Worm (Caenorhabditis elegans) whole organism, L4/young adult: Measurements from ENCODE around the gene W05H7.1.
A peak's percentile ranks its signal among the peaks of the same experiment; 100 is the strongest.

Source experiments
- W03F9.2 ChIP-seq: fragments of 150-350 bp; optimal IDR thresholded peaks from 2 replicates; lab custom pipeline; 2014; ENCODE audit warnings: missing biosample characterization, missing genetic modification characterization
- dao-5 ChIP-seq: sonication (generic microtip); optimal IDR thresholded peaks from 2 replicates; lab custom pipeline; 2016; ENCODE audit warnings: missing genotype, missing genetic modification characterization, moderate library complexity, missing compliant biosample characterization
- him-1 ChIP-seq: sonication (generic microtip); optimal IDR thresholded peaks from 2 replicates; lab custom pipeline; 2016; ENCODE audit warnings: missing genotype, missing genetic modification reagents, missing genetic modification characterization, missing compliant biosample characterization

The W05H7.1 gene

ce11 chrX:1486135-1486648, 35.6 kb downstream of the W05H7.1 start, which contains the start of the genes D1005.10 and dhs-25:
Gene D1005.10 (minus strand): TSS chrX:1486185.
Gene dhs-25 (plus strand): TSS chrX:1486532.
- TF ChIP-seq W03F9.2 (tag; lab: Kevin White, UChicago) (peak; percentile 53), dao-5 (tag; lab: Kevin White, UChicago) (no peak), him-1 (tag; lab: Kevin White, UChicago) (no peak)

ce11 chrX:1487096-1487495, 36.5 kb downstream of the W05H7.1 start:
- TF ChIP-seq W03F9.2 (tag; lab: Kevin White, UChicago) (no peak), dao-5 (tag; lab: Kevin White, UChicago) (no peak), him-1 (tag; lab: Kevin White, UChicago) (no peak)

DNA sequence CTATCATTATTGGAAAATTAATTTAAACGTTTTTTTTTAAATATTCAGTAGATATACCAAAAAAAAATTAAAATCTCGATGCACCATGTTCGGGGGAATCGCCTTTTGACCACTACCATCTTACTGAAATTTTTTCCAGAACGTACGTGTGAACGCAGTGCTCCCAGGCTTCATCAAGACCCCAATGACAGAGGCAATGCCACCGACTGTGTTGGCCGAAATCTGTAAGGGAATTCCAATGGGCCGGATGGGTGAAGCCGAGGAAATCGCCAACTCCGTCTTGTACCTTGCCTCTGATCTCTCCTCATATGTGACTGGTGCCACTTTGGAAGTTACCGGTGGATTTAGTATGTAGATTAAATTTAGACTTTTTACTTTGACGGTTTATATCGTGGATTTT, 38.2 kb downstream of the W05H7.1 start:
- TF ChIP-seq him-1 (tag; lab: Kevin White, UChicago): no peak
- TF ChIP-seq W03F9.2 (tag; lab: Kevin White, UChicago): no peak
- TF ChIP-seq dao-5 (tag; lab: Kevin White, UChicago): no peak

DNA sequence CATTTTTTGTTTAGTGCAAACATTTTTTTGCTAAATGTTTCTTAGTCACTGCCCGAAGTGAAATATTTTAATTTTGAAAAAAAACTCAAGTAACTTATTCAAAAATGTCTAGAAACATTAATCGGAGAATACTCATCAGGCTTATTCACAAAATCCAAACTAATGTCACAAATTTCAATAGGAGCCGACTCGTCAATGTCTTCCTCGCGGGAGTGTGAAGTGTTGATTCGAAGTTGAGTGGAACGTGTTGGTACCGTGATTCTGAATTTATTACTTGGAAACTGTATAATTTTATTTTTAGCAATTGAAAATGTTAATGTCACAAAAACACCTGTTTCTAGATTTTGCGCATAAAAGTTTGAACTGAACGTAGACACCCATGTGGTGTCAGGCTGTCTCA, 39.0 kb downstream of the W05H7.1 start:
- TF ChIP-seq dao-5 (tag; lab: Kevin White, UChicago): no peak
- no peak for TF ChIP-seq W03F9.2 (tag; lab: Kevin White, UChicago)

DNA sequence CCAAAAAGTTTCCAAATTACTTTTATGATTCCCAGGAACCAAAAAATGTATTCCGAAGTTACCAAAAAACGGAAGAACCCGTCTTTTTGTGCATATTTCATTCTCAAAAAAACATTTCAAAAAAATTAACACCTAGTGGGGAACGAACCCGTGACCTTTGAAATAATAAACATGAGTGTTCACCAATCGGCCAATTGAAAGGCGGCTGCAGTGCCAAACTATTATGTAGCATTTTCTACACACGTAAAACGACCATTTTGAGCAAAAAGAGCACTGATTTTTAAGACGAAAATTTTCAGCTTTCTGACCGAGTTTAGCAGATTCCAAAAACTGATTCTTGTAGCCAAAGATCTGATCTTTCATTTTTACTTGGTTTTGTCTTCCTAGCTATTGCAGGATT, 40.5 kb downstream of the W05H7.1 start:
- TF ChIP-seq W03F9.2 (tag; lab: Kevin White, UChicago) (no peak), dao-5 (tag; lab: Kevin White, UChicago) (no peak), him-1 (tag; lab: Kevin White, UChicago) (no peak)

- TF ChIP-seq him-1 (tag; lab: Kevin White, UChicago) (no peak), W03F9.2 (tag; lab: Kevin White, UChicago) (no peak), dao-5 (tag; lab: Kevin White, UChicago) (no peak)
These were observed 41.6 kb downstream of the W05H7.1 start for ce11 chrX:1492174-1492573.

DNA sequence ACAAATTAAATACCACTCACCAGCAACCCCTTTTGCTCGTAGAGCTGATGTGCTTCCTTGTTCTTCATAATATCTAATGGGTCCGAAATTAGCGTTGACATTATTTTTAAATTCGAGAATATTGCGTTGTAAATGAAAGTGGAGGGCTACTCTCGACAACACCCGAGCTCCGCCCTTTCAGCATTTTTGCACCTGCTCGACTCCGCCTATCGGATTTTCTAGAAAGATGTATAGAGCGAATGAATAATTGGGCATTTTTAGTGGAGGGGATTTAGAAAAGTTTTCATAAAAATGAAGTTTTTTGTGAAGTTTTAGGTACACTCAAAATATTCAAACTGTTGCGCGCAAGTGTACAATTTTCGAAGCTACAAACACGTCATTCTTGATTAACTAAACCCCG, 43.7 kb downstream of the W05H7.1 start, which contains the start of gene F09E10.5:
TSS of gene F09E10.5 (minus strand) at position 101 of the 400 bp plus-strand sequence.
- TF ChIP-seq W03F9.2 (tag; lab: Kevin White, UChicago): no peak
- TF ChIP-seq dao-5 (tag; lab: Kevin White, UChicago): no peak
- no peak for TF ChIP-seq him-1 (tag; lab: Kevin White, UChicago)

DNA sequence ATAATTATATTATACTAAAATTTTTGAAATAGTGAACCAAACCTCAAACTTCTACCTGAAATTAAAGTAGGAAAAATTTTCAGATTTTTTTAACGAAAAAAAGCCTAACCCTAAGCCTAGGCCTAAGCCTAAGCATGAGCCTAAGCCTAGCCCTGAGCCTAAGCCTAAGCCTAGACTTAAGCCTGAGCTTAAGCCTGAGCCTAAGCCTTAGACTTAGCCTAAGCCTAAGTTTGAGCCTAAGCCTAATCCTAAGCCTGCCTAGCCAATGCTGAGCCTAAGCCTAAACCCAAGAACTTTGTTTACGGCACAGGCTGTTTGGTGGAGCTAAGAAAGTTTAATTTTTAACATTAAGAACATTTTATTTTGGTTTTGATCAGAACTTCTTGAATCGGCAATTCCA, 45.4 kb downstream of the W05H7.1 start:
- TF ChIP-seq him-1 (tag; lab: Kevin White, UChicago) (no peak), dao-5 (tag; lab: Kevin White, UChicago) (no peak), W03F9.2 (tag; lab: Kevin White, UChicago) (no peak)

DNA sequence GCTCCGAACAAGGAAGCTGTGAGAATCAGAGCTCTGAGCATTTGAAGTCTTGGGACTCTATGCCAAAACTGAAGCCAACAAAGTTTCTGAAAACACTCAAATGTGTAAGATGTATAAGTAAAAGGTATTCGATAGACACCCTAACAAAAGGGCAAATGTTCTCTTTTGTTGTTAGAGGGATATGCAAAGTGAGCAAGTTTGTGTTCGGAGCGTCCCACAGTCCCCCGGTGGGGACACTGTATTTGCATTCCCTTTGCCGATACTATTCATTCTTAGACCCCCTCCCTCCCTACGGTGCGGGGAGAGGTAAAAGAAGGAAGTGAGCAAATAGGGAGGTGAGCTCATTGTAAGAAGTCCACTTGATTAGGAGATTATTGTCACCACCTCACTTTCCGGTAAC, 47.0 kb downstream of the W05H7.1 start, which contains the start of gene F09E10.6:
TSS of gene F09E10.6 (minus strand) at position 101 of the 400 bp plus-strand sequence.
- TF ChIP-seq dao-5 (tag; lab: Kevin White, UChicago) (no peak), him-1 (tag; lab: Kevin White, UChicago) (no peak), W03F9.2 (tag; lab: Kevin White, UChicago) (no peak)

- TF ChIP-seq dao-5 (tag; lab: Kevin White, UChicago) (no peak), him-1 (tag; lab: Kevin White, UChicago) (no peak), W03F9.2 (tag; lab: Kevin White, UChicago) (no peak)
These were observed 48.9 kb downstream of the W05H7.1 start for ce11 chrX:1499499-1499898.

DNA sequence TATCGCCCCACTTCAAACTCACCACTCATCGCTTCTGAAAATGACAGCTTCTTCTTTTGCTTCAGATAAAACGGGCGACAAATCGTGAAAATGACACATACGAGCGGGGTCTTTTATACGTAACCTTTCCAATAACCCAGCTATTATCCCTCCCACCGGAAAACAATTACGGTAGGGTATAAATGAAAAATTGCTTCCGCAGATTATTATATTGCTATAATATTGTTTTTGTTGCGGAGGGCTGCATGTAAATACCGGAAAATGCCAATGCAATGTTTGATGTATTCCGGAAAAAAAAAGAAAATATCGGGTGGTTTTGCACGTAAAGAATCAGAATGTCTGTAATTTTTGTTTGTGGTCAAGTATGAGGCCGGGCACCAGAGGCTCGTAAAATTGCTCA, 51.2 kb downstream of the W05H7.1 start, which contains the start of gene F09E10.7:
TSS of gene F09E10.7 (minus strand) at position 101 of the 400 bp plus-strand sequence.
- TF ChIP-seq dao-5 (tag; lab: Kevin White, UChicago): no peak
- TF ChIP-seq him-1 (tag; lab: Kevin White, UChicago): no peak
- TF ChIP-seq W03F9.2 (tag; lab: Kevin White, UChicago): no peak
